Fruit fly (Drosophila melanogaster) whole organism, embryonic: ENCODE data around the gene CG5882.
A peak's percentile ranks its signal among the peaks of the same experiment; 100 is the strongest.

Experiments used
- Atf3 ChIP-seq: fragments of 200-800 bp; sonication (Bioruptor generic); optimal IDR thresholded peaks from 3 replicates; lab custom pipeline; 2016; ENCODE audit warnings: missing biosample characterization, missing genetic modification characterization
- Awh ChIP-seq: fragments of 200-800 bp; sonication (Bioruptor generic); IDR thresholded peaks from 2 replicates; pipeline ENCODE4, ENCODE4 v1.3.6; 2022; ENCODE audit warnings: missing biosample characterization, missing genetic modification characterization
- B-H2 ChIP-seq: fragments of 200-800 bp; sonication (Bioruptor generic); optimal IDR thresholded peaks from 2 replicates; lab custom pipeline; 2018; ENCODE audit warnings: missing biosample characterization, mild to moderate bottlenecking, missing genetic modification characterization
- C15 ChIP-seq: fragments of 200-800 bp; sonication (Bioruptor generic); IDR thresholded peaks from 3 replicates; pipeline ENCODE4 v1.3.6; 2022; ENCODE audit warnings: missing biosample characterization, missing genetic modification characterization
- CG11398 ChIP-seq: fragments of 200-800 bp; sonication (Bioruptor generic); optimal IDR thresholded peaks from 2 replicates; lab custom pipeline; 2016; ENCODE audit warnings: missing biosample characterization, missing genetic modification characterization
- CG11695 ChIP-seq: fragments of 200-800 bp; sonication (Bioruptor generic); IDR thresholded peaks from 3 replicates; pipeline ENCODE4 v1.3.6; 2022; ENCODE audit warnings: missing biosample characterization, missing genetic modification characterization
- CG12391 ChIP-seq: fragments of 200-800 bp; sonication (Bioruptor generic); optimal IDR thresholded peaks from 3 replicates; lab custom pipeline; 2018; ENCODE audit warnings: missing biosample characterization, mild to moderate bottlenecking, missing genetic modification characterization, moderate library complexity
- CG13624 ChIP-seq: fragments of 200-800 bp; sonication (Bioruptor generic); optimal IDR thresholded peaks from 2 replicates; lab custom pipeline; 2016; ENCODE audit warnings: missing biosample characterization, missing genetic modification characterization
- CG13775 ChIP-seq: fragments of 200-800 bp; sonication (Bioruptor generic); optimal IDR thresholded peaks from 3 replicates; lab custom pipeline; 2017; ENCODE audit warnings: missing biosample characterization, mild to moderate bottlenecking, missing genetic modification characterization
- CG14014 ChIP-seq: fragments of 200-800 bp; sonication (Bioruptor generic); IDR thresholded peaks from 2 replicates; pipeline ENCODE4 v1.3.6; 2022; ENCODE audit warnings: missing biosample characterization, missing genetic modification characterization
- CG14667 ChIP-seq: fragments of 200-800 bp; sonication (Bioruptor generic); IDR thresholded peaks from 2 replicates; pipeline ENCODE4 v1.3.6; 2022; ENCODE audit warnings: missing biosample characterization, missing genetic modification characterization
- CG17829 ChIP-seq: fragments of 200-800 bp; optimal IDR thresholded peaks from 2 replicates; lab custom pipeline; 2019; ENCODE audit warnings: missing biosample characterization, mild to moderate bottlenecking, missing genetic modification characterization, moderate library complexity
- CG2202 ChIP-seq: fragments of 200-800 bp; sonication (Bioruptor generic); optimal IDR thresholded peaks from 2 replicates; lab custom pipeline; 2018; ENCODE audit warnings: missing biosample characterization, mild to moderate bottlenecking, missing genetic modification characterization
- CG2889 ChIP-seq: fragments of 200-800 bp; sonication (Bioruptor generic); IDR thresholded peaks from 3 replicates; pipeline ENCODE4 v1.3.6; 2022; ENCODE audit warnings: missing biosample characterization, missing genetic modification characterization
- CG30403 ChIP-seq: fragments of 200-800 bp; sonication (Bioruptor generic); optimal IDR thresholded peaks from 3 replicates; lab custom pipeline; 2016; ENCODE audit warnings: missing biosample characterization, missing genetic modification characterization
- CG4328 ChIP-seq: fragments of 200-800 bp; sonication (Bioruptor generic); optimal IDR thresholded peaks from 3 replicates; lab custom pipeline; 2017; ENCODE audit warnings: missing biosample characterization, missing genetic modification reagents, missing genetic modification characterization
- CG5953 ChIP-seq: fragments of 200-800 bp; sonication (Bioruptor generic); IDR thresholded peaks from 2 replicates; pipeline ENCODE4 v1.3.6; 2022; ENCODE audit warnings: missing biosample characterization, missing genetic modification characterization
- CG6683 ChIP-seq: fragments of 200-800 bp; sonication (Bioruptor generic); optimal IDR thresholded peaks from 2 replicates; lab custom pipeline; 2017; ENCODE audit warnings: missing biosample characterization, mild to moderate bottlenecking, missing genetic modification characterization, missing genetic modification reagents
- D19B ChIP-seq: fragments of 200-800 bp; sonication (Bioruptor generic); optimal IDR thresholded peaks from 2 replicates; lab custom pipeline; 2017; ENCODE audit warnings: missing biosample characterization, mild to moderate bottlenecking, missing genetic modification characterization
- Dbx ChIP-seq: fragments of 200-800 bp; sonication (Bioruptor generic); IDR thresholded peaks from 3 replicates; pipeline ENCODE4 v1.3.6; 2022; ENCODE audit warnings: missing biosample characterization, missing genetic modification characterization
- Dp ChIP-seq: fragments of 200-800 bp; sonication (Bioruptor generic); optimal IDR thresholded peaks from 2 replicates; lab custom pipeline; 2018; ENCODE audit warnings: missing biosample characterization, mild to moderate bottlenecking, missing genetic modification characterization, moderate library complexity
- Drgx ChIP-seq: fragments of 200-800 bp; sonication (Bioruptor generic); IDR thresholded peaks from 2 replicates; pipeline ENCODE4 v1.3.6; 2022; ENCODE audit warnings: missing biosample characterization, missing genetic modification characterization
- Eip74EF ChIP-seq, 2 experiments: fragments of 200-800 bp in 1 of 2; fragments of >200 bp in 1 of 2; sonication (Bioruptor generic) in 1 of 2; optimal IDR thresholded peaks; 2 replicates each; lab custom pipeline; 2017 to 2019; ENCODE audit warnings: missing biosample characterization in 2 of 2, missing genetic modification characterization in 2 of 2, mild to moderate bottlenecking in 1 of 2, moderate library complexity in 1 of 2
- H15 ChIP-seq: fragments of 200-800 bp; sonication (Bioruptor generic); IDR thresholded peaks from 3 replicates; pipeline ENCODE4 v1.3.6; 2022; ENCODE audit warnings: missing biosample characterization, missing genetic modification characterization
- HLH4C ChIP-seq: fragments of 200-800 bp; sonication (Bioruptor generic); IDR thresholded peaks from 3 replicates; pipeline ENCODE4 v1.3.6; 2022; ENCODE audit warnings: missing biosample characterization, missing genetic modification characterization; ENCODE audit not compliant: partially characterized antibody
- HLH54F ChIP-seq: fragments of 200-800 bp; sonication (Bioruptor generic); optimal IDR thresholded peaks from 3 replicates; lab custom pipeline; 2016; ENCODE audit warnings: missing biosample characterization, missing genetic modification characterization
- Hey ChIP-seq: fragments of 200-800 bp; sonication (Bioruptor generic); optimal IDR thresholded peaks from 3 replicates; lab custom pipeline; 2018; ENCODE audit warnings: missing biosample characterization, mild to moderate bottlenecking, missing genetic modification characterization
- MTF-1 ChIP-seq: fragments of 200-800 bp; sonication (Bioruptor generic); optimal IDR thresholded peaks from 2 replicates; lab custom pipeline; 2018; ENCODE audit warnings: missing biosample characterization, mild to moderate bottlenecking, missing genetic modification characterization, borderline replicate concordance
- Myb ChIP-seq: fragments of 200-800 bp; sonication (Bioruptor generic); optimal IDR thresholded peaks from 2 replicates; lab custom pipeline; 2016; ENCODE audit warnings: missing biosample characterization, missing genetic modification characterization
- Nf-YA ChIP-seq: fragments of 200-800 bp; sonication (Bioruptor generic); IDR thresholded peaks from 2 replicates; pipeline ENCODE4 v1.3.6; 2022; ENCODE audit warnings: missing biosample characterization, missing genetic modification characterization
- Pdp1 ChIP-seq, 2 experiments: fragments of 200-800 bp; sonication (Bioruptor generic); optimal IDR thresholded peaks; 3 replicates each; lab custom pipeline; 2016; ENCODE audit warnings: missing biosample characterization in 2 of 2, missing genetic modification characterization in 2 of 2, mild to moderate bottlenecking in 1 of 2, moderate library complexity in 1 of 2
- Scr ChIP-seq: fragments of 200-800 bp; sonication (Bioruptor generic); IDR thresholded peaks from 2 replicates; pipeline ENCODE4 v1.3.6; 2022; ENCODE audit warnings: missing biosample characterization, missing genetic modification characterization; ENCODE audit not compliant: partially characterized antibody
- Sin3A ChIP-seq: fragments of >200 bp; optimal IDR thresholded peaks from 2 replicates; lab custom pipeline; 2018
- ab ChIP-seq: fragments of 200-800 bp; sonication (Bioruptor generic); optimal IDR thresholded peaks from 2 replicates; lab custom pipeline; 2016; ENCODE audit warnings: missing biosample characterization, missing genetic modification characterization
- bcd ChIP-seq: fragments of 200-800 bp; sonication (Bioruptor generic); optimal IDR thresholded peaks from 2 replicates; lab custom pipeline; 2017; ENCODE audit warnings: missing biosample characterization, mild to moderate bottlenecking, missing genetic modification characterization
- dan ChIP-seq: fragments of 200-800 bp; sonication (Bioruptor generic); IDR thresholded peaks from 2 replicates; pipeline ENCODE4 v1.3.6; 2022; ENCODE audit warnings: missing biosample characterization, missing genetic modification characterization
- gce ChIP-seq: fragments of 200-800 bp; sonication (Bioruptor generic); IDR thresholded peaks from 3 replicates; pipeline ENCODE4 v1.3.6; 2022; ENCODE audit warnings: missing biosample characterization, missing genetic modification characterization
- gcm2 ChIP-seq: fragments of 200-800 bp; sonication (Bioruptor generic); optimal IDR thresholded peaks from 2 replicates; lab custom pipeline; 2016; ENCODE audit warnings: missing biosample characterization, missing genetic modification characterization
- gfzf ChIP-seq: fragments of 200-800 bp; sonication (Bioruptor generic); optimal IDR thresholded peaks from 2 replicates; lab custom pipeline; 2016; ENCODE audit warnings: missing biosample characterization, mild to moderate bottlenecking, missing genetic modification characterization, moderate library complexity
- hbn ChIP-seq: fragments of 200-800 bp; sonication (Bioruptor generic); IDR thresholded peaks from 2 replicates; pipeline ENCODE4 v1.3.6; 2022; ENCODE audit warnings: missing biosample characterization, missing genetic modification characterization; ENCODE audit not compliant: partially characterized antibody
- ind ChIP-seq: fragments of 200-800 bp; sonication (Bioruptor generic); optimal IDR thresholded peaks from 3 replicates; lab custom pipeline; 2016; ENCODE audit warnings: missing biosample characterization, missing genetic modification characterization
- psq ChIP-seq: fragments of 200-800 bp; sonication (Bioruptor generic); optimal IDR thresholded peaks from 2 replicates; lab custom pipeline; 2017; ENCODE audit warnings: missing biosample characterization, missing genetic modification characterization
- sc ChIP-seq, 3 experiments: fragments of >200 bp in 2 of 3; fragments of 200-800 bp in 1 of 3; sonication (Bioruptor generic) in 1 of 3; optimal IDR thresholded peaks; 2 replicates in 2 of 3; 3 replicates in 1 of 3; lab custom pipeline; 2017; ENCODE audit warnings: mild to moderate bottlenecking in 1 of 3, missing biosample characterization in 1 of 3, missing genetic modification characterization in 1 of 3, missing genetic modification reagents in 1 of 3
- slou ChIP-seq: fragments of 200-800 bp; sonication (Bioruptor generic); optimal IDR thresholded peaks from 3 replicates; lab custom pipeline; 2016; ENCODE audit warnings: missing biosample characterization, missing genetic modification characterization
- slp2 ChIP-seq: fragments of 200-800 bp; sonication (Bioruptor generic); optimal IDR thresholded peaks from 2 replicates; lab custom pipeline; 2016; ENCODE audit warnings: missing biosample characterization, missing genetic modification characterization
- tin ChIP-seq: fragments of 200-800 bp; sonication (Bioruptor generic); optimal IDR thresholded peaks from 3 replicates; lab custom pipeline; 2016; ENCODE audit warnings: missing biosample characterization, missing genetic modification characterization
- twi ChIP-seq: fragments of 200-800 bp; optimal IDR thresholded peaks from 2 replicates; lab custom pipeline; 2019; ENCODE audit warnings: missing biosample characterization, mild to moderate bottlenecking, missing genetic modification characterization, moderate library complexity
- tx ChIP-seq: fragments of 200-800 bp; sonication (Bioruptor generic); optimal IDR thresholded peaks from 2 replicates; lab custom pipeline; 2016; ENCODE audit warnings: missing biosample characterization, missing genetic modification characterization
- zfh2 ChIP-seq: fragments of 200-800 bp; sonication (Bioruptor generic); optimal IDR thresholded peaks from 2 replicates; lab custom pipeline; 2016; ENCODE audit warnings: missing biosample characterization, missing genetic modification characterization

Gene CG5882

DNA sequence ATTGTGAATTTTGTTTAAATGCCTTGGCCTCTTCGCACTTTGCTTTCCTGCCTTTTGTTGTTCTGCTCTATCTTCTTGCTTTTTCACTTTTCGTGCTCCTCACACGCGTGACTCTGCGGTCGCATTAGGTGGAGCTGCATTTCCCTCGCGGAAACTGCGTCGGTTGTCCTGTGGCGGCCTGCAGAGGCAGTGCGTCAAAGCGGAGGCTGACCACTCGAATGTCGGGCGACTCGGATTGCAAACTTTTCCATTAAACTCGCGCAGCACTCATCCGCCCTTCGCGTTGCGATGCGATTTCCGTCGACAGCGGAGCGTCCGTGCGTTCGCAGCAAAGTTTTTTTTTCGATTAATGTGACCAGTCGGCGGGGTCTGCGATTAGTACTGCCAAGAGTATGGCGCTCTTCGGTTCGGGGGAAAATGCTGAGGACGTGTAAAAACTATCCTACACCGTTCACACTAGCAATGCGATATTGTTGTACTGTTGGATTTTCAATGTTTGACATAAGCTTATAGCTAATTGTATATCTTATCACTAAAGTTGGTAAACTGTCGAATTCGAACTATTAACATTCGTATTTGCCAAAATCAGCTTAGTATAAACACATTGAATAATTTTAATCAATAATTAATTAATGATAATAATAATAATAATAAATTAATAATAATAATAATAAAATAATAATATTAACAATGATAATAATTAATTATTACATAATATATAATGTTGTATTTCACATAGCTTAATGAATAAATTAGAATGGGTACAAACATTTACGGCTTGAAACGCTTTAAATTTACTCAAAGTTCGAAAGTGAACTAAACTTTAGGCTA is 32.5 kb downstream of the CG5882 start, which contains the start of gene CG6051 (continued):
- TF ChIP-seq Atf3 (peak; percentile 25), slp2 (GFP tag; lab: Kevin White, UChicago) (peak; percentile 13), CG13624 (peak; percentile 51), ind (peak; percentile 71), CG13775 (GFP tag; lab: Kevin White, UChicago) (peak; percentile 49), ab (no peak), D19B (GFP tag; lab: Kevin White, UChicago) (peak; percentile 16), CG11398 (GFP tag; lab: Kevin White, UChicago) (peak; percentile 35), twi (tag; lab: Kevin White, UChicago) (peak; percentile 35), CG4328 (GFP tag; lab: Kevin White, UChicago) (peak; percentile 40), H15 (GFP tag; lab: Robert Waterston, UW) (no peak), CG17829 (tag; lab: Kevin White, UChicago) (peak; percentile 61), sc (optimal IDR thresholded peaks at IDR 0.05; lab: Kevin White, UChicago) (no peak), sc (GFP tag; optimal IDR thresholded peaks at IDR 0.05; lab: Kevin White, UChicago) (peak; percentile 29), Pdp1 (GFP tag; optimal IDR thresholded peaks at IDR 0.05; lab: Kevin White, UChicago) (peak; percentile 25 to 26), HLH54F (GFP tag; lab: Kevin White, UChicago) (peak; percentile 61), hbn (GFP tag; lab: Robert Waterston, UW) (no peak), dan (GFP tag; lab: Robert Waterston, UW) (no peak), MTF-1 (GFP tag; lab: Kevin White, UChicago) (peak; percentile 73), gcm2 (GFP tag; lab: Kevin White, UChicago) (no peak), CG30403 (GFP tag; lab: Kevin White, UChicago) (peak; percentile 58), Myb (GFP tag; lab: Kevin White, UChicago) (peak; percentile 19), Awh (GFP tag; lab: Robert Waterston, UW) (no peak), zfh2 (GFP tag; lab: Kevin White, UChicago) (peak; percentile 36), CG14014 (GFP tag; lab: Robert Waterston, UW) (no peak), Dbx (GFP tag; lab: Robert Waterston, UW) (no peak), Hey (tag; lab: Kevin White, UChicago) (peak; percentile 46), Dp (no peak), CG2889 (GFP tag; lab: Robert Waterston, UW) (no peak), Drgx (GFP tag; lab: Robert Waterston, UW) (no peak), Eip74EF (GFP tag; optimal IDR thresholded peaks at IDR 0.05; lab: Kevin White, UChicago) (peak in 1 of 2 experiments; percentile 85), HLH4C (GFP tag; lab: Robert Waterston, UW) (no peak), psq (GFP tag; lab: Kevin White, UChicago) (no peak), slou (GFP tag; lab: Kevin White, UChicago) (no peak), bcd (GFP tag; lab: Kevin White, UChicago) (peak; percentile 61), CG11695 (GFP tag; lab: Robert Waterston, UW) (no peak), C15 (no peak), gce (no peak), gfzf (GFP tag; lab: Kevin White, UChicago) (peak; percentile 79), CG5953 (GFP tag; lab: Robert Waterston, UW) (no peak), B-H2 (GFP tag; lab: Kevin White, UChicago) (peak; percentile 49), Scr (GFP tag; lab: Robert Waterston, UW) (no peak), tin (GFP tag; lab: Kevin White, UChicago) (peak; percentile 21), CG12391 (tag; lab: Kevin White, UChicago) (peak; percentile 79), CG2202 (peak; percentile 35), Sin3A (no peak), CG14667 (GFP tag; lab: Robert Waterston, UW) (no peak), Nf-YA (GFP tag; lab: Robert Waterston, UW) (no peak), CG6683 (GFP tag; lab: Kevin White, UChicago) (no peak), tx (peak; percentile 34)
